Worm (Caenorhabditis elegans) whole organism, mixed stage, embryonic: ENCODE measurements around the gene C47D12.2.

Source experiments
- M03D4.4 ChIP-seq: sonication (generic microtip); optimal IDR thresholded peaks from 2 replicates; lab custom pipeline; 2017; ENCODE audit warnings: mild to moderate bottlenecking, missing genetic modification characterization, missing compliant biosample characterization
- bed-3 ChIP-seq: fragments of 200-800 bp; sonication (Bioruptor generic); optimal IDR thresholded peaks from 3 replicates; lab custom pipeline; 2018; ENCODE audit warnings: mild to moderate bottlenecking, missing genetic modification characterization, moderate library complexity, missing compliant biosample characterization
- blmp-1 ChIP-seq: fragments of 150-350 bp; optimal IDR thresholded peaks from 2 replicates; lab custom pipeline; 2014; ENCODE audit warnings: missing biosample characterization, missing genetic modification characterization
- ceh-39 ChIP-seq: fragments of 150-350 bp; optimal IDR thresholded peaks from 2 replicates; lab custom pipeline; 2014; ENCODE audit warnings: missing biosample characterization, missing genetic modification characterization
- ceh-43 ChIP-seq: fragments of 200-800 bp; sonication (Bioruptor generic); optimal IDR thresholded peaks from 2 replicates; lab custom pipeline; 2018; ENCODE audit warnings: mild to moderate bottlenecking, missing genetic modification characterization, moderate library complexity, missing compliant biosample characterization
- ceh-83 ChIP-seq: fragments of 200-800 bp; sonication (Bioruptor generic); optimal IDR thresholded peaks from 2 replicates; lab custom pipeline; 2018; ENCODE audit warnings: mild to moderate bottlenecking, missing genetic modification characterization, missing compliant biosample characterization
- ces-1 ChIP-seq: fragments of 150-350 bp; optimal IDR thresholded peaks from 2 replicates; lab custom pipeline; 2014; ENCODE audit warnings: missing biosample characterization, missing genetic modification reagents, missing genetic modification characterization
- cnd-1 ChIP-seq: fragments of 200-800 bp; sonication (Bioruptor generic); optimal IDR thresholded peaks from 2 replicates; lab custom pipeline; 2018; ENCODE audit warnings: mild to moderate bottlenecking, missing genetic modification characterization, missing compliant biosample characterization
- drap-1 ChIP-seq: fragments of 200-800 bp; sonication (Bioruptor generic); optimal IDR thresholded peaks from 3 replicates; lab custom pipeline; 2018; ENCODE audit warnings: mild to moderate bottlenecking, missing genetic modification characterization, missing compliant biosample characterization
- elt-1 ChIP-seq: sonication (generic microtip); optimal IDR thresholded peaks from 2 replicates; lab custom pipeline; 2017; ENCODE audit warnings: missing genetic modification characterization, mild to moderate bottlenecking, missing compliant biosample characterization, antibody characterized with exemption, moderate library complexity, borderline replicate concordance; ENCODE audit not compliant: insufficient read depth
- ham-2 ChIP-seq: fragments of 200-800 bp; sonication (Bioruptor generic); optimal IDR thresholded peaks from 2 replicates; lab custom pipeline; 2018; ENCODE audit warnings: mild to moderate bottlenecking, missing genetic modification characterization, missing compliant biosample characterization
- hlh-1 ChIP-seq: fragments of 150-350 bp; optimal IDR thresholded peaks from 2 replicates; lab custom pipeline; 2014; ENCODE audit warnings: missing biosample characterization, missing genetic modification reagents, missing genetic modification characterization
- lin-13 ChIP-seq: fragments of 150-350 bp; optimal IDR thresholded peaks from 2 replicates; lab custom pipeline; 2014; ENCODE audit warnings: missing biosample characterization, missing genetic modification characterization
- lin-32 ChIP-seq: fragments of 200-800 bp; sonication (Bioruptor generic); optimal IDR thresholded peaks from 2 replicates; lab custom pipeline; 2018; ENCODE audit warnings: mild to moderate bottlenecking, missing genetic modification characterization, missing compliant biosample characterization
- lsy-2 ChIP-seq: fragments of 150-350 bp; optimal IDR thresholded peaks from 2 replicates; lab custom pipeline; 2014; ENCODE audit warnings: missing biosample characterization, missing genetic modification characterization
- mep-1 ChIP-seq: fragments of 150-350 bp; optimal IDR thresholded peaks from 2 replicates; lab custom pipeline; 2017; ENCODE audit warnings: missing biosample characterization, missing genetic modification reagents, missing genetic modification characterization, inconsistent platforms
- nhr-12 ChIP-seq: fragments of 150-350 bp; optimal IDR thresholded peaks from 2 replicates; lab custom pipeline; 2014; ENCODE audit warnings: missing biosample characterization, missing genetic modification characterization
- nhr-2 ChIP-seq: fragments of 150-350 bp; optimal IDR thresholded peaks from 2 replicates; lab custom pipeline; 2014; ENCODE audit warnings: missing biosample characterization, missing genetic modification characterization
- nhr-237 ChIP-seq: fragments of 150-350 bp; optimal IDR thresholded peaks from 2 replicates; lab custom pipeline; 2014; ENCODE audit warnings: missing biosample characterization, missing genetic modification characterization
- nhr-28 ChIP-seq: fragments of 150-350 bp; optimal IDR thresholded peaks from 2 replicates; lab custom pipeline; 2014; ENCODE audit warnings: missing biosample characterization, missing genetic modification characterization
- pha-4 ChIP-seq: fragments of 150-350 bp; optimal IDR thresholded peaks from 2 replicates; lab custom pipeline; 2018; ENCODE audit warnings: missing biosample characterization, missing genetic modification reagents, missing genetic modification characterization
- sem-2 ChIP-seq: fragments of 200-800 bp; sonication (Bioruptor generic); optimal IDR thresholded peaks from 2 replicates; lab custom pipeline; 2018; ENCODE audit warnings: mild to moderate bottlenecking, missing genetic modification characterization, missing compliant biosample characterization
- sptf-1 ChIP-seq: sonication (generic microtip); optimal IDR thresholded peaks from 2 replicates; lab custom pipeline; 2017; ENCODE audit warnings: mild to moderate bottlenecking, missing genetic modification characterization, moderate library complexity, missing compliant biosample characterization
- tbx-8 ChIP-seq: fragments of 200-800 bp; sonication (Bioruptor generic); optimal IDR thresholded peaks from 2 replicates; lab custom pipeline; 2018; ENCODE audit warnings: mild to moderate bottlenecking, missing genetic modification characterization, moderate library complexity, missing compliant biosample characterization
- unc-120 ChIP-seq: sonication (generic microtip); optimal IDR thresholded peaks from 2 replicates; lab custom pipeline; 2017; ENCODE audit warnings: missing genetic modification characterization, missing compliant biosample characterization; ENCODE audit not compliant: poor library complexity, severe bottlenecking
- unc-39 ChIP-seq: fragments of 150-350 bp; optimal IDR thresholded peaks from 2 replicates; lab custom pipeline; 2014; ENCODE audit warnings: missing biosample characterization, missing genetic modification characterization
- unc-62 ChIP-seq: fragments of 150-350 bp; optimal IDR thresholded peaks from 2 replicates; lab custom pipeline; 2014; ENCODE audit warnings: missing biosample characterization, missing genetic modification reagents, missing genetic modification characterization
- ztf-11 ChIP-seq: fragments of 150-350 bp; optimal IDR thresholded peaks from 2 replicates; lab custom pipeline; 2014; ENCODE audit warnings: missing biosample characterization, missing genetic modification characterization

Gene C47D12.2

DNA sequence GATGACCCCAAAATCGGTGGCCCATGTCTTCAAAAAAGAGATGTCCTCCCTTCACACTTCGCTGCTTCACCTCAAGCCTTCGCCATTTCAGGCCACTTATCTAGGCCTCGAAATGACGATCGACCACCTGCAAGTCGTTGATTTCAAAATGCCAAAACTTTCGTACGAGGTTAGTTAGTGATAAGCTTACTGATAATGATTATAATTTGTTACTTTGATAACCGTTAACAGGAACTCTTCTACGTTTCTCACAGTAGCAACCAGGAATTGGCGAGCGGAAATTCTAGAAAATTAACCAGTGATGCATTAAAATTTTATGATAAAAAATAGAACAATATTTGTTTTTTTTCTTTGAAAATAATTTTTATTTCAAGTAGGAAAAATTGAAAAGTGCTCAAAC lies 29.2 kb upstream of the C47D12.2 start:
- no peak for TF ChIP-seq unc-120 (tag; lab: Kevin White, UChicago)
- no peak for TF ChIP-seq drap-1 (GFP tag; lab: Kevin White, UChicago)
- TF ChIP-seq mep-1, result no peak
- TF ChIP-seq sptf-1 (tag; lab: Kevin White, UChicago), result no peak
- TF ChIP-seq elt-1, result no peak
- no peak for TF ChIP-seq lsy-2

ce11 chrII:11649239-11649638 lies 26.9 kb upstream of the C47D12.2 start:
- TF ChIP-seq ceh-83 (GFP tag; lab: Kevin White, UChicago) (no peak), ztf-11 (tag; lab: Kevin White, UChicago) (no peak), unc-39 (tag; lab: Kevin White, UChicago) (no peak), nhr-28 (no peak), nhr-2 (no peak), lin-32 (no peak), mep-1 (no peak), nhr-12 (tag; lab: Kevin White, UChicago) (no peak)

DNA sequence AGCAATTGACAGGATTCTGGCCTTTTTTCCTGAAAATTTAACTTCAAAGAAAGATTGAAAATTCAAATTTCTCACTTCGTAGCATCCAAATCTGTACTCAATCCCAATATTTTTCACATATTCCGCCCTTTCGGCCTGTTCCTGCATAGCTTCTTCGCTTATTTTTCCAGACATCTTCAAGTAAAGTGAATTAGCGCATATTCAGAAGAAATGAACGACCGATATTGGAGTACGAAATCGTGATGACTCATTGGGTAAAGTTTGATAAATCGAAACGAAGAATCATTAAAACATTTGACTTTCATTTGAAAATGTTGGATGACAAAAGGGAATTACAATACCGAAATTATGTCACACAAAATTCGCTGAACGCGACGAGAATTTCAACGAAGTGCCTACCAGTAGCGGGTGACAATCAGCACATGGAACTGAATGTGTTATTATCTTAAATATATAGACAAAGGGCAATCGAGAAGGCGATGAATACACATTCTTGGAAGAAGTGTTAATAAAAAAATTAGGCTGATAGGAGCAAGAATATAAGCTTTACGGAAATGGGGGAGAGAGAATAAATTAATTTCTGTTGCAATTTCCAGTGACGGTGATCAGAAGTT lies 25.0 kb upstream of the C47D12.2 start, which contains the start of gene coa-7:
Gene coa-7, minus strand, starts transcription at position 174 of the 614 bp plus-strand sequence.
- TF ChIP-seq sptf-1 (tag; lab: Kevin White, UChicago), result no peak
- no peak for TF ChIP-seq sem-2 (GFP tag; lab: Kevin White, UChicago)
- TF ChIP-seq ham-2 (GFP tag; lab: Kevin White, UChicago), result no peak
- TF ChIP-seq elt-1, result no peak
- no peak for TF ChIP-seq nhr-2
- TF ChIP-seq ceh-83 (GFP tag; lab: Kevin White, UChicago), result no peak
- no peak for TF ChIP-seq ztf-11 (tag; lab: Kevin White, UChicago)
- TF ChIP-seq bed-3 (GFP tag; lab: Kevin White, UChicago), result no peak
- TF ChIP-seq ces-1 (GFP tag; lab: Kevin White, UChicago), result no peak
- TF ChIP-seq, all 35 proteins: peak for 0

ce11 chrII:11652125-11652524 lies 24.0 kb upstream of the C47D12.2 start:
- TF ChIP-seq lin-13 (tag; lab: Kevin White, UChicago) (no peak), nhr-12 (tag; lab: Kevin White, UChicago) (no peak), pha-4 (tag; lab: Kevin White, UChicago) (no peak), cnd-1 (no peak), ham-2 (GFP tag; lab: Kevin White, UChicago) (no peak), unc-62 (GFP tag; lab: Kevin White, UChicago) (no peak)

- no peak for TF ChIP-seq unc-62 (GFP tag; lab: Kevin White, UChicago)
- TF ChIP-seq mep-1, result peak; percentile 90
- TF ChIP-seq nhr-237 (tag; lab: Kevin White, UChicago), result peak; percentile 4
- peak; percentile 73 for TF ChIP-seq lsy-2
- TF ChIP-seq ceh-39 (tag; lab: Kevin White, UChicago), result peak; percentile 33
- TF ChIP-seq, all 35 proteins: peak for 4
Measured at ce11 chrII:11652679-11653174, 23.4 kb upstream of the C47D12.2 start, which contains the start of the genes rad-23 and rpn-12. TSS of gene rad-23 (minus strand) at chrII:11652729. TSS of gene rpn-12 (plus strand) at chrII:11653124.

DNA sequence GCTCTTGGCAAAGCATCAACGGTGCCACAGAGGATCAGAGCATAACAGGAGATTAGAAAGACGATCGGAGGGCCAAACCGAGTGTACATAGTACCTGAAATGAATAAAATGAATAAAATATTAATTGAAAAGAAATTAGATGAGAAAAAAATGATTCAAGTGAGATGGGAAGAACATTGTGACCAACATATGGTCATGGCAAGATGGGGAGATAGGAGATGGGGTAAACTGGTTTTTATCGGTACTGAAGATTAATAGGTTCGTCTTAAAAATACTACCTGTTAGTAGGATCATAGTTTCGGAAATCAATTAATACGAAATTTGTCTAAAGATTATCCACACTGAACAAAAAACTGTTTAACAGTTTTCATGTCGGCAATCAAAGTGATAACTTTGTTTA lies 19.0 kb upstream of the C47D12.2 start, which contains the start of gene nep-1:
Gene nep-1, minus strand, starts transcription at position 101 of the 400 bp plus-strand sequence.
- TF ChIP-seq bed-3 (GFP tag; lab: Kevin White, UChicago) (no peak), lin-32 (no peak), tbx-8 (GFP tag; lab: Kevin White, UChicago) (no peak), M03D4.4 (tag; lab: Kevin White, UChicago) (no peak), lin-13 (tag; lab: Kevin White, UChicago) (no peak), unc-39 (tag; lab: Kevin White, UChicago) (no peak), pha-4 (tag; lab: Kevin White, UChicago) (no peak), cnd-1 (no peak), unc-62 (GFP tag; lab: Kevin White, UChicago) (no peak), nhr-237 (tag; lab: Kevin White, UChicago) (no peak), hlh-1 (no peak), ces-1 (GFP tag; lab: Kevin White, UChicago) (no peak), ceh-43 (no peak), ztf-11 (tag; lab: Kevin White, UChicago) (no peak), ceh-39 (tag; lab: Kevin White, UChicago) (no peak), blmp-1 (tag; lab: Kevin White, UChicago) (no peak)
- TF ChIP-seq, all 35 proteins: peak for 0
